Worm (Caenorhabditis elegans) whole organism, young adult: ENCODE data around the gene W10G6.1.
A peak's percentile ranks its signal among the peaks of the same experiment; 100 is the strongest.

ENCODE experiments used
- B0261.1 ChIP-seq: sonication (generic microtip); optimal IDR thresholded peaks from 2 replicates; lab custom pipeline; 2016; ENCODE audit warnings: mild to moderate bottlenecking, missing genetic modification characterization, moderate library complexity, missing compliant biosample characterization
- D2030.7 ChIP-seq: fragments of 200-800 bp; sonication (Bioruptor generic); IDR thresholded peaks from 2 replicates; pipeline ENCODE4 v1.3.6; 2022; ENCODE audit warnings: missing genetic modification reagents, missing genetic modification characterization, missing compliant biosample characterization
- F22D6.2 ChIP-seq: sonication (generic microtip); optimal IDR thresholded peaks from 2 replicates; lab custom pipeline; 2016; ENCODE audit warnings: mild to moderate bottlenecking, missing genetic modification characterization, missing compliant biosample characterization
- F33H1.4 ChIP-seq: fragments of 200-800 bp; sonication (Bioruptor generic); IDR thresholded peaks from 2 replicates; pipeline ENCODE4 v1.3.6; 2022; ENCODE audit warnings: missing genetic modification reagents, missing genetic modification characterization, missing compliant biosample characterization
- F37B4.10 ChIP-seq: fragments of 200-800 bp; sonication (Bioruptor generic); IDR thresholded peaks from 2 replicates; pipeline ENCODE4 v1.3.6; 2022; ENCODE audit warnings: missing genetic modification characterization, missing compliant biosample characterization
- F49E8.2 ChIP-seq: sonication (generic microtip); optimal IDR thresholded peaks from 3 replicates; lab custom pipeline; 2017; ENCODE audit warnings: missing genetic modification characterization, mild to moderate bottlenecking, missing compliant biosample characterization, antibody characterized with exemption, moderate library complexity; ENCODE audit not compliant: insufficient read depth
- K12H6.12 ChIP-seq: fragments of 200-800 bp; sonication (Bioruptor generic); optimal IDR thresholded peaks from 2 replicates; lab custom pipeline; 2018; ENCODE audit warnings: mild to moderate bottlenecking, missing genetic modification characterization, missing compliant biosample characterization
- T07F8.4 ChIP-seq: sonication (generic microtip); optimal IDR thresholded peaks from 2 replicates; lab custom pipeline; 2016; ENCODE audit warnings: mild to moderate bottlenecking, missing genetic modification characterization, moderate library complexity, missing compliant biosample characterization
- T26A5.8 ChIP-seq: sonication (generic microtip); optimal IDR thresholded peaks from 2 replicates; lab custom pipeline; 2016; ENCODE audit warnings: missing genetic modification characterization, missing compliant biosample characterization
- Y53F4B.3 ChIP-seq: fragments of 200-800 bp; sonication (Bioruptor generic); IDR thresholded peaks from 2 replicates; pipeline ENCODE4 v1.3.6; 2022; ENCODE audit warnings: missing genetic modification reagents, missing genetic modification characterization, missing compliant biosample characterization
- Y53G8AR.9 ChIP-seq: fragments of 200-800 bp; sonication (Bioruptor generic); conservative IDR thresholded peaks from 2 replicates; pipeline ENCODE4 v1.3.6; 2022; ENCODE audit warnings: missing genetic modification reagents, missing genetic modification characterization, missing compliant biosample characterization
- Y56A3A.18 ChIP-seq: fragments of 200-800 bp; sonication (Bioruptor generic); IDR thresholded peaks from 2 replicates; pipeline ENCODE4 v1.3.6; 2022; ENCODE audit warnings: missing genetic modification reagents, missing genetic modification characterization, missing compliant biosample characterization
- Y79H2A.3 ChIP-seq: fragments of 200-800 bp; sonication (Bioruptor generic); conservative IDR thresholded peaks from 2 replicates; pipeline ENCODE4 v1.3.6; 2022; ENCODE audit warnings: missing genetic modification reagents, missing genetic modification characterization, missing compliant biosample characterization
- ZK185.1 ChIP-seq: sonication (generic microtip); optimal IDR thresholded peaks from 2 replicates; lab custom pipeline; 2016; ENCODE audit warnings: mild to moderate bottlenecking, missing genetic modification characterization, missing compliant biosample characterization; ENCODE audit not compliant: poor library complexity, severe bottlenecking
- akir-1 ChIP-seq: fragments of 200-800 bp; sonication (Bioruptor generic); optimal IDR thresholded peaks from 2 replicates; lab custom pipeline; 2018; ENCODE audit warnings: mild to moderate bottlenecking, missing genetic modification characterization, moderate library complexity, missing compliant biosample characterization
- aptf-2 ChIP-seq: fragments of 200-800 bp; sonication (Bioruptor generic); conservative IDR thresholded peaks from 2 replicates; pipeline ENCODE4 v1.3.6; 2022; ENCODE audit warnings: missing genetic modification reagents, missing genetic modification characterization, missing compliant biosample characterization
- cebp-1 ChIP-seq, 2 experiments: fragments of 200-800 bp in 1 of 2; sonication (Bioruptor generic) in 1 of 2; sonication (generic microtip) in 1 of 2; IDR thresholded peaks in 1 of 2; optimal IDR thresholded peaks in 1 of 2; 2 replicates each; pipeline versions ENCODE4 v1.3.6 to Lab custom; 2017 to 2022; ENCODE audit warnings: missing compliant biosample characterization in 2 of 2, missing genetic modification characterization in 2 of 2, mild to moderate bottlenecking in 1 of 2, missing genetic modification reagents in 1 of 2, moderate library complexity in 1 of 2
- ceh-100 ChIP-seq: fragments of 200-800 bp; sonication (Bioruptor generic); IDR thresholded peaks from 2 replicates; pipeline ENCODE4 v1.3.6; 2022; ENCODE audit warnings: missing genetic modification reagents, missing genetic modification characterization, missing compliant biosample characterization
- ceh-58 ChIP-seq: fragments of 200-800 bp; sonication (Bioruptor generic); IDR thresholded peaks from 2 replicates; pipeline ENCODE4 v1.3.6; 2022; ENCODE audit warnings: missing genetic modification characterization, missing compliant biosample characterization
- ceh-91 ChIP-seq: fragments of 200-800 bp; sonication (Bioruptor generic); IDR thresholded peaks from 2 replicates; pipeline ENCODE4 v1.3.6; 2022; ENCODE audit warnings: missing genetic modification reagents, missing genetic modification characterization, missing compliant biosample characterization
- chd-7 ChIP-seq: sonication (generic microtip); optimal IDR thresholded peaks from 2 replicates; lab custom pipeline; 2016; ENCODE audit warnings: mild to moderate bottlenecking, missing genetic modification characterization, moderate library complexity, missing compliant biosample characterization
- dox-1 ChIP-seq: fragments of 200-800 bp; sonication (Bioruptor generic); IDR thresholded peaks from 2 replicates; pipeline ENCODE4 v1.3.6; 2022; ENCODE audit warnings: missing genetic modification reagents, missing genetic modification characterization, missing compliant biosample characterization
- dpff-1 ChIP-seq: sonication (generic microtip); optimal IDR thresholded peaks from 2 replicates; lab custom pipeline; 2017; ENCODE audit warnings: mild to moderate bottlenecking, missing genetic modification characterization, missing compliant biosample characterization
- efl-1 ChIP-seq: fragments of 150-350 bp; optimal IDR thresholded peaks from 2 replicates; lab custom pipeline; 2014; ENCODE audit warnings: missing biosample characterization, missing genetic modification reagents, missing genetic modification characterization
- fkh-3 ChIP-seq: sonication (generic microtip); optimal IDR thresholded peaks from 2 replicates; lab custom pipeline; 2016; ENCODE audit warnings: mild to moderate bottlenecking, missing genetic modification characterization, missing compliant biosample characterization
- gei-17 ChIP-seq: fragments of 200-800 bp; sonication (Bioruptor generic); optimal IDR thresholded peaks from 2 replicates; lab custom pipeline; 2018; ENCODE audit warnings: mild to moderate bottlenecking, missing genetic modification characterization, missing compliant biosample characterization
- hmg-20 ChIP-seq: fragments of 200-800 bp; sonication (Bioruptor generic); IDR thresholded peaks from 2 replicates; pipeline ENCODE4 v1.3.6; 2022; ENCODE audit warnings: missing genetic modification reagents, missing genetic modification characterization, missing compliant biosample characterization
- hsf-1 ChIP-seq: fragments of 200-800 bp; sonication (Bioruptor generic); IDR thresholded peaks from 2 replicates; pipeline ENCODE4 v1.3.6; 2022; ENCODE audit warnings: missing genetic modification reagents, missing genetic modification characterization, missing compliant biosample characterization
- lag-1 ChIP-seq: fragments of 200-800 bp; sonication (Bioruptor generic); IDR thresholded peaks from 2 replicates; pipeline ENCODE4 v1.3.6; 2022; ENCODE audit warnings: missing genetic modification reagents, missing genetic modification characterization, missing compliant biosample characterization
- let-607 ChIP-seq, 2 experiments: fragments of 200-800 bp in 1 of 2; sonication (Bioruptor generic) in 1 of 2; sonication (generic microtip) in 1 of 2; optimal IDR thresholded peaks; 2 replicates each; lab custom pipeline; 2016 to 2018; ENCODE audit warnings: mild to moderate bottlenecking in 2 of 2, missing compliant biosample characterization in 2 of 2, missing genetic modification characterization in 2 of 2, moderate library complexity in 2 of 2, missing genotype in 1 of 2
- lin-40 ChIP-seq: sonication (generic microtip); optimal IDR thresholded peaks from 2 replicates; lab custom pipeline; 2016; ENCODE audit warnings: missing genetic modification characterization, mild to moderate bottlenecking, missing compliant biosample characterization, missing genotype, missing genetic modification reagents
- lsl-1 ChIP-seq: fragments of 200-800 bp; sonication (Bioruptor generic); optimal IDR thresholded peaks from 2 replicates; lab custom pipeline; 2018; ENCODE audit warnings: mild to moderate bottlenecking, missing genetic modification characterization, moderate library complexity, missing compliant biosample characterization
- lsy-27 ChIP-seq: sonication (generic microtip); optimal IDR thresholded peaks from 2 replicates; lab custom pipeline; 2017; ENCODE audit warnings: missing genetic modification characterization, mild to moderate bottlenecking, missing compliant biosample characterization, antibody characterized with exemption, missing genotype, borderline replicate concordance; ENCODE audit not compliant: insufficient read depth
- madf-6 ChIP-seq: fragments of 200-800 bp; sonication (Bioruptor generic); IDR thresholded peaks from 2 replicates; pipeline ENCODE4 v1.3.6; 2022; ENCODE audit warnings: missing genetic modification reagents, missing genetic modification characterization, missing compliant biosample characterization
- mes-4 ChIP-seq: sonication (generic microtip); optimal IDR thresholded peaks from 2 replicates; lab custom pipeline; 2016; ENCODE audit warnings: missing genotype, missing genetic modification characterization, missing compliant biosample characterization
- mxl-1 ChIP-seq: sonication (generic microtip); optimal IDR thresholded peaks from 2 replicates; lab custom pipeline; 2016; ENCODE audit warnings: missing genetic modification characterization, missing compliant biosample characterization
- nfya-2 ChIP-seq: fragments of 200-800 bp; sonication (Bioruptor generic); IDR thresholded peaks from 2 replicates; pipeline ENCODE4 v1.3.6; 2022; ENCODE audit warnings: missing genetic modification reagents, missing genetic modification characterization, missing compliant biosample characterization
- nhr-179 ChIP-seq: sonication (generic microtip); optimal IDR thresholded peaks from 2 replicates; lab custom pipeline; 2016; ENCODE audit warnings: mild to moderate bottlenecking, missing genetic modification characterization, missing compliant biosample characterization
- nhr-80 ChIP-seq: sonication (generic microtip); optimal IDR thresholded peaks from 2 replicates; lab custom pipeline; 2016; ENCODE audit warnings: missing genetic modification characterization, missing compliant biosample characterization
- nhr-90 ChIP-seq: sonication (generic microtip); optimal IDR thresholded peaks from 2 replicates; lab custom pipeline; 2016; ENCODE audit warnings: missing genotype, mild to moderate bottlenecking, missing genetic modification characterization, missing compliant biosample characterization
- rcor-1 ChIP-seq: fragments of 200-800 bp; sonication (Bioruptor generic); IDR thresholded peaks from 2 replicates; pipeline ENCODE4 v1.3.6; 2022; ENCODE audit warnings: missing genetic modification reagents, missing genetic modification characterization, missing compliant biosample characterization
- rec-8 ChIP-seq, 2 experiments: sonication (generic microtip); optimal IDR thresholded peaks; 2 replicates each; lab custom pipeline; 2016; ENCODE audit warnings: mild to moderate bottlenecking in 2 of 2, missing genetic modification characterization in 2 of 2, missing genetic modification reagents in 2 of 2, missing genotype in 2 of 2, missing biosample characterization in 1 of 2, missing compliant biosample characterization in 1 of 2, moderate library complexity in 1 of 2
- repo-1 ChIP-seq: sonication (generic microtip); optimal IDR thresholded peaks from 2 replicates; lab custom pipeline; 2017; ENCODE audit warnings: mild to moderate bottlenecking, missing genetic modification characterization, missing compliant biosample characterization
- rpc-1 ChIP-seq, 2 experiments: fragments of 150-350 bp in 1 of 2; sonication (generic microtip) in 1 of 2; optimal IDR thresholded peaks; 2 replicates each; lab custom pipeline; 2014 to 2018; ENCODE audit warnings: missing biosample characterization in 1 of 2, missing genetic modification characterization in 1 of 2, missing genetic modification reagents in 1 of 2, missing genotype in 1 of 2
- snpc-1.3 ChIP-seq: sonication (generic microtip); optimal IDR thresholded peaks from 2 replicates; lab custom pipeline; 2017; ENCODE audit warnings: missing genetic modification characterization, mild to moderate bottlenecking, missing compliant biosample characterization, antibody characterized with exemption, moderate library complexity, missing genotype, missing genetic modification reagents; ENCODE audit not compliant: insufficient read depth
- tlf-1 ChIP-seq: fragments of 200-800 bp; sonication (Bioruptor generic); optimal IDR thresholded peaks from 2 replicates; lab custom pipeline; 2018; ENCODE audit warnings: mild to moderate bottlenecking, missing genetic modification characterization, missing compliant biosample characterization
- ztf-22 ChIP-seq: fragments of 200-800 bp; sonication (Bioruptor generic); optimal IDR thresholded peaks from 2 replicates; lab custom pipeline; 2018; ENCODE audit warnings: mild to moderate bottlenecking, missing genetic modification characterization, moderate library complexity, missing compliant biosample characterization
- ztf-3 ChIP-seq: fragments of 200-800 bp; sonication (Bioruptor generic); optimal IDR thresholded peaks from 2 replicates; lab custom pipeline; 2018; ENCODE audit warnings: mild to moderate bottlenecking, missing genetic modification characterization, missing compliant biosample characterization

W10G6.1 gene

DNA sequence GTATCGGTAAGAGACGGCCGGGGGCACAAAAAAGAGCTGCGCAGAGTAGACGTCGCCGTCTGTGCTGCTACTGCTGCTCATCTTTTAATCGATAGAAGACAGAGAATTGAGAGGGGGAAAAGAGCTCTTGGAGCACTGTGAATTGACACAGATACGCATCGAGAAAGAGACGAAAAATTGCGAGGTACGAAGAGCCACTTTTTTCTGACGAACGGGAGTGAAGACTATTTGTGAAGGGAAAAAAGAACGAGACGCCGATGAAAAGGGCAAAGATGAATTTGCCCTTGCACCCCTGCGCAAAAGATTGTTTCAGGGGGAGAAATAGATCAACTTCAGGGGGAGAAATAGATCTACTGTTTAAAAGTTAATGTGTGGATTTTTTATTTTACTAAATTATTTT, 42.8 kb upstream of the W10G6.1 start (continued):
- no peak for TF ChIP-seq dpff-1
- TF ChIP-seq F49E8.2 (tag; lab: Kevin White, UChicago), result no peak
- no peak for TF ChIP-seq ztf-22 (GFP tag; lab: Kevin White, UChicago)
- no peak for TF ChIP-seq madf-6 (GFP tag; lab: Robert Waterston, UW)
- TF ChIP-seq nhr-179, result no peak
- TF ChIP-seq aptf-2 (GFP tag; lab: Robert Waterston, UW), result no peak
- no peak for TF ChIP-seq snpc-1.3 (tag; lab: Kevin White, UChicago)
- TF ChIP-seq ceh-58 (GFP tag; lab: Robert Waterston, UW), result no peak
- no peak for TF ChIP-seq rpc-1 (optimal IDR thresholded peaks at IDR 0.05; lab: Kevin White, UChicago)
- no peak for TF ChIP-seq rpc-1 (tag; optimal IDR thresholded peaks at IDR 0.05; lab: Kevin White, UChicago)
- no peak for TF ChIP-seq T07F8.4 (tag; lab: Kevin White, UChicago)
- TF ChIP-seq gei-17, result peak; percentile 83
- TF ChIP-seq ceh-91 (GFP tag; lab: Robert Waterston, UW), result no peak
- no peak for TF ChIP-seq mxl-1
- no peak for TF ChIP-seq mes-4
- no peak for TF ChIP-seq F37B4.10 (GFP tag; lab: Robert Waterston, UW)
- TF ChIP-seq dox-1 (GFP tag; lab: Robert Waterston, UW), result peak; percentile 73
- peak; percentile 6 for TF ChIP-seq nhr-80 (tag; lab: Kevin White, UChicago)
- no peak for TF ChIP-seq ceh-100 (GFP tag; lab: Robert Waterston, UW)
- TF ChIP-seq F22D6.2 (tag; lab: Kevin White, UChicago), result no peak
- TF ChIP-seq T26A5.8, result no peak
- TF ChIP-seq cebp-1 (GFP tag; IDR thresholded peaks at IDR 0.05; lab: Robert Waterston, UW), result no peak
- TF ChIP-seq cebp-1 (tag; optimal IDR thresholded peaks at IDR 0.05; lab: Kevin White, UChicago), result no peak
- TF ChIP-seq hsf-1 (GFP tag; lab: Robert Waterston, UW), result no peak
- TF ChIP-seq hmg-20, result no peak
- TF ChIP-seq ZK185.1 (tag; lab: Kevin White, UChicago), result peak; percentile 34
- no peak for TF ChIP-seq let-607 (tag; optimal IDR thresholded peaks at IDR 0.05; lab: Kevin White, UChicago)
- TF ChIP-seq B0261.1 (tag; lab: Kevin White, UChicago), result peak; percentile 24
- TF ChIP-seq K12H6.12 (tag; lab: Kevin White, UChicago), result peak; percentile 67
- no peak for TF ChIP-seq chd-7 (tag; lab: Kevin White, UChicago)
- TF ChIP-seq F33H1.4, result no peak
- no peak for TF ChIP-seq Y53G8AR.9 (GFP tag; lab: Robert Waterston, UW)
- no peak for TF ChIP-seq D2030.7 (GFP tag; lab: Robert Waterston, UW)
- no peak for TF ChIP-seq repo-1 (tag; lab: Kevin White, UChicago)
- no peak for TF ChIP-seq fkh-3 (tag; lab: Kevin White, UChicago)
- peak; percentile 21; the same call in 1 of the 2 replicates for TF ChIP-seq rcor-1
- no peak for TF ChIP-seq nfya-2 (GFP tag; lab: Robert Waterston, UW)
- no peak for TF ChIP-seq akir-1
- TF ChIP-seq ztf-3, result no peak
- TF ChIP-seq rec-8 (tag; optimal IDR thresholded peaks at IDR 0.05; lab: Kevin White, UChicago), result no peak
- no peak for TF ChIP-seq Y79H2A.3
- TF ChIP-seq lsy-27 (tag; lab: Kevin White, UChicago), result no peak
- TF ChIP-seq lag-1 (GFP tag; lab: Robert Waterston, UW), result no peak
- TF ChIP-seq tlf-1, result no peak
- TF ChIP-seq Y56A3A.18 (GFP tag; lab: Robert Waterston, UW), result no peak
- TF ChIP-seq Y53F4B.3 (GFP tag; lab: Robert Waterston, UW), result no peak
- no peak for TF ChIP-seq efl-1
- peak; percentile 81 for TF ChIP-seq lin-40
- no peak for TF ChIP-seq nhr-90 (tag; lab: Kevin White, UChicago)
- TF ChIP-seq lsl-1 (GFP tag; lab: Kevin White, UChicago), result no peak
